Fruit fly (Drosophila melanogaster) Kc167 (cell line): ENCODE data around the gene CG14572.

Experiments
- Myc ChIP-seq: fragments of >200 bp; optimal IDR thresholded peaks from 2 replicates; lab custom pipeline; 2017; ENCODE audit warnings: missing external identifiers
- h ChIP-seq: fragments of >200 bp; optimal IDR thresholded peaks from 3 replicates; lab custom pipeline; 2018; ENCODE audit warnings: missing external identifiers
- insv ChIP-seq: fragments of >200 bp; optimal IDR thresholded peaks from 3 replicates; lab custom pipeline; 2018; ENCODE audit warnings: missing external identifiers
- psq ChIP-seq: fragments of >200 bp; optimal IDR thresholded peaks from 2 replicates; lab custom pipeline; 2017; ENCODE audit warnings: missing external identifiers

DNA sequence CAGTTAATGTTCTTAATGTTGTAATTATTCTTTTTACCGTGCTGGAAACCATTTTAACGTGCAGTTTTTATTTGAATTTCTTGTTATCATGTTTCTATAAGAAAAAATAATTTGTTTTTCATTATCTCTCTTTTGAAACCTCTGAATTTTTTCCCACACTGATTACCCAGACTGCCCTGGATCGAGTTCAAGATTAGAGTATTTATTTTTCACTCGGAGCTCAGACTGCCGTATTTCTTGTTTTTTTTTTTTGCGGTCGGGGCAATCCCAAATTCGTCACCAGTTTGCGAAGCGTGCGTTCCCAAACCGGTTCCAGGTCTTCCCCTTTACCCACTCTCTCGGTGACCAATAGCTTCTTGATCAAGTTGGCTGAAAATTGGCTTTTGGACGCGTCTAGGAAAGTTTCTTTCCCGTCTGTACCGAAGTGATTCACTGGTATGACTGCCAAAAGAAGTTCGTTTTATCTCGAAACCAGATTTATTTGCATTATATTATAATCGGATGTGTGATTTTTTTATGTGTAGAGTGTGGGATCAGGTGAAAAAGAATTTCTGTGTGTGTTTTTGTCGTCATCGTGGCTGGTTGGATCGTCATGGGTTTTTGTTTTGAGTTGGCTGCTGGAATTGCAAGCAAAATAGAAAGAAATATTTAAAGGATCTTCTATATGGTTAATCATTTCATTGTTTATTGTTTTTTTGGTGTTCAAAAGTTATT is 2.2 kb upstream of the CG14572 start:
- TF ChIP-seq psq (lab: Kevin White, UChicago) (no peak), Myc (lab: Kevin White, UChicago) (no peak), h (no peak), insv (lab: Kevin White, UChicago) (no peak)
